Fruit fly (Drosophila melanogaster) whole organism, wandering third instar larva: ENCODE measurements around the gene CG15210.

Experiments used
- Abd-B ChIP-seq: fragments of >200 bp; optimal IDR thresholded peaks from 2 replicates; lab custom pipeline; 2017; ENCODE audit warnings: missing biosample characterization, missing genetic modification characterization
- CG32264 ChIP-seq: fragments of 200-800 bp; sonication (Bioruptor generic); optimal IDR thresholded peaks from 2 replicates; lab custom pipeline; 2016; ENCODE audit warnings: missing biosample characterization, missing genetic modification characterization
- CG9705 ChIP-seq: fragments of 200-800 bp; sonication (Bioruptor generic); optimal IDR thresholded peaks from 2 replicates; lab custom pipeline; 2018; ENCODE audit warnings: missing biosample characterization, mild to moderate bottlenecking, missing genetic modification characterization
- CrebA ChIP-seq: fragments of 200-800 bp; sonication (Bioruptor generic); optimal IDR thresholded peaks from 2 replicates; lab custom pipeline; 2016; ENCODE audit warnings: missing biosample characterization, mild to moderate bottlenecking, missing genetic modification characterization, borderline replicate concordance
- Dfd ChIP-seq: fragments of >200 bp; optimal IDR thresholded peaks from 2 replicates; lab custom pipeline; 2017; ENCODE audit warnings: missing biosample characterization, missing genetic modification characterization
- Dif ChIP-seq: fragments of 200-275, 200-300 bp; sonication (Bioruptor generic); optimal IDR thresholded peaks from 2 replicates; lab custom pipeline; 2018; ENCODE audit warnings: missing biosample characterization, missing genetic modification characterization; ENCODE audit not compliant: partially characterized antibody
- GATAd ChIP-seq: sonication (Bioruptor generic); optimal IDR thresholded peaks from 2 replicates; lab custom pipeline; 2016; ENCODE audit warnings: missing biosample characterization, missing genetic modification characterization
- HLH106 ChIP-seq: fragments of 200-800 bp; optimal IDR thresholded peaks from 3 replicates; lab custom pipeline; 2019; ENCODE audit warnings: missing biosample characterization, mild to moderate bottlenecking, missing genetic modification characterization, moderate library complexity
- Hr78 ChIP-seq: fragments of >200 bp; optimal IDR thresholded peaks from 2 replicates; lab custom pipeline; 2017; ENCODE audit warnings: missing biosample characterization, missing genetic modification characterization
- Jra ChIP-seq: sonication (Bioruptor generic); optimal IDR thresholded peaks from 2 replicates; lab custom pipeline; 2016; ENCODE audit warnings: missing biosample characterization, missing genetic modification characterization
- Mio ChIP-seq: sonication (Bioruptor generic); optimal IDR thresholded peaks from 2 replicates; lab custom pipeline; 2016; ENCODE audit warnings: missing biosample characterization, missing genetic modification characterization
- Myc ChIP-seq: fragments of >200 bp; optimal IDR thresholded peaks from 2 replicates; lab custom pipeline; 2017
- N ChIP-seq: fragments of >200 bp; optimal IDR thresholded peaks from 2 replicates; lab custom pipeline; 2018; ENCODE audit warnings: missing biosample characterization, missing external identifiers, missing genetic modification characterization
- OdsH ChIP-seq: fragments of 200-800 bp; sonication (Bioruptor generic); optimal IDR thresholded peaks from 2 replicates; lab custom pipeline; 2016; ENCODE audit warnings: missing biosample characterization, mild to moderate bottlenecking, missing genetic modification characterization
- Rel ChIP-seq, 2 experiments: fragments of 200-800 bp; sonication (Bioruptor generic) in 1 of 2; optimal IDR thresholded peaks; 2 replicates in 1 of 2; 3 replicates in 1 of 2; lab custom pipeline; 2016 to 2019; ENCODE audit warnings: mild to moderate bottlenecking in 2 of 2, missing biosample characterization in 2 of 2, missing genetic modification characterization in 2 of 2, moderate library complexity in 1 of 2
- Sp1 ChIP-seq: fragments of 200-800 bp; sonication (Bioruptor generic); optimal IDR thresholded peaks from 3 replicates; lab custom pipeline; 2019; ENCODE audit warnings: missing biosample characterization, mild to moderate bottlenecking, missing genetic modification characterization, moderate library complexity
- br ChIP-seq: fragments of 200-800 bp; sonication (Bioruptor generic); optimal IDR thresholded peaks from 2 replicates; lab custom pipeline; 2016; ENCODE audit warnings: missing biosample characterization, missing genetic modification characterization
- brk ChIP-seq: fragments of 200-800 bp; sonication (Bioruptor generic); optimal IDR thresholded peaks from 2 replicates; lab custom pipeline; 2016; ENCODE audit warnings: missing biosample characterization, mild to moderate bottlenecking, missing genetic modification characterization
- dmrt93B ChIP-seq: fragments of 200-800 bp; sonication (Bioruptor generic); optimal IDR thresholded peaks from 2 replicates; lab custom pipeline; 2018; ENCODE audit warnings: missing biosample characterization, mild to moderate bottlenecking, missing genetic modification characterization
- ey ChIP-seq: fragments of 200-800 bp; sonication (Bioruptor generic); optimal IDR thresholded peaks from 2 replicates; lab custom pipeline; 2016; ENCODE audit warnings: missing biosample characterization, missing genetic modification characterization
- foxo ChIP-seq, 2 experiments: fragments of 200-800 bp; sonication (Bioruptor generic); optimal IDR thresholded peaks; 2 replicates in 1 of 2; 3 replicates in 1 of 2; lab custom pipeline; 2016 to 2017; ENCODE audit warnings: missing biosample characterization in 2 of 2, missing genetic modification characterization in 2 of 2
- fru ChIP-seq: fragments of 200-800 bp; sonication (Bioruptor generic); optimal IDR thresholded peaks from 3 replicates; lab custom pipeline; 2016; ENCODE audit warnings: missing biosample characterization, mild to moderate bottlenecking, missing genetic modification characterization
- h ChIP-seq: fragments of 200-800 bp; sonication (Bioruptor generic); optimal IDR thresholded peaks from 3 replicates; lab custom pipeline; 2016; ENCODE audit warnings: missing biosample characterization, mild to moderate bottlenecking, missing genetic modification characterization
- jim ChIP-seq: fragments of 175-275, 200-325 bp; sonication (Bioruptor generic); optimal IDR thresholded peaks from 2 replicates; lab custom pipeline; 2016; ENCODE audit warnings: missing biosample characterization, mild to moderate bottlenecking, missing genetic modification characterization
- lola ChIP-seq: fragments of >200 bp; optimal IDR thresholded peaks from 2 replicates; lab custom pipeline; 2017; ENCODE audit warnings: missing biosample characterization, missing genetic modification characterization
- pan ChIP-seq: fragments of >200 bp; optimal IDR thresholded peaks from 2 replicates; lab custom pipeline; 2017
- psq ChIP-seq: fragments of 200-800 bp; sonication (Bioruptor generic); optimal IDR thresholded peaks from 3 replicates; lab custom pipeline; 2017; ENCODE audit warnings: missing biosample characterization, mild to moderate bottlenecking, missing genetic modification characterization, moderate library complexity
- sage ChIP-seq: fragments of 200-800 bp; sonication (Bioruptor generic); optimal IDR thresholded peaks from 2 replicates; lab custom pipeline; 2016; ENCODE audit warnings: missing biosample characterization, mild to moderate bottlenecking, missing genetic modification characterization
- sv ChIP-seq: fragments of 200-800 bp; sonication (Bioruptor generic); optimal IDR thresholded peaks from 3 replicates; lab custom pipeline; 2016; ENCODE audit warnings: missing biosample characterization, missing genetic modification characterization
- tai ChIP-seq: sonication (Bioruptor generic); optimal IDR thresholded peaks from 2 replicates; lab custom pipeline; 2016; ENCODE audit warnings: missing biosample characterization, missing genetic modification characterization
- usp ChIP-seq: fragments of >200 bp; optimal IDR thresholded peaks from 2 replicates; lab custom pipeline; 2017; ENCODE audit warnings: missing biosample characterization, missing genetic modification characterization
- woc ChIP-seq: sonication (Bioruptor generic); optimal IDR thresholded peaks from 2 replicates; lab custom pipeline; 2016; ENCODE audit warnings: missing biosample characterization, mild to moderate bottlenecking, missing genetic modification characterization

Gene CG15210

DNA sequence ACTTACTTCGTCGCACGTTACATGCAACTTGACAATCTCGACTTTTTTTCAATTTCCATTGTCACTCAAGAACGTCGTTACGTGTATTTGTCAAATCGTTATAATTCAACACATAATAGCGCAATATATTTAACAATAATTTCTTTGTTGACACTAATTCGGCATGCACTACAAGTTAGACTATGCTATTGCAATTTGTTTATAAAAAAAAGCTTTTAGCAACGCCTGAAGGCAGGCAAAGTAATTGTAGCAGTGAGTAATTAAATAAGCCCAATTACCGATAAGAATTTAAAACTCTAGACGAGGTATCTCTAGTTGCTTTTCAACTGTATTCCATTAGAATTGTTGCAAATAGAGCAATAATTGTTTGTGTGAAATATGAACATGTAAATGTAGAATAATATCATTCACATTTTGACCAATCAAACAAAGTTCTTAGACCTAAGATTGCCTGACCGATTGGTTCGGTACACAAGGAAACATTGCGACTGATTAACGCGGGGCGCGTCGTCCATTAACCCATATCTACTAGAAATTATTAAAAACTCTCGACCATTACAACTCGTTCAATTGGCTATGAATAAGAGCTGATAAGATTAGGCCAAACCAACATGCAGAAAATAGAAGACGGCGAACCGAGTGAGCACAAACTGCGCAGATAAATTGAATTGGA is 2.0 kb downstream of the CG15210 start:
- TF ChIP-seq Myc (lab: Kevin White, UChicago) (peak; percentile 16), usp (GFP tag; lab: Kevin White, UChicago) (no peak), HLH106 (tag; lab: Kevin White, UChicago) (no peak), br (GFP tag; lab: Kevin White, UChicago) (peak; percentile 3), CG32264 (no peak), N (GFP tag; lab: Kevin White, UChicago) (peak; percentile 16), dmrt93B (GFP tag; lab: Kevin White, UChicago) (no peak), brk (GFP tag; lab: Kevin White, UChicago) (no peak), fru (GFP tag; lab: Kevin White, UChicago) (no peak), GATAd (no peak), Dif (GFP tag; lab: Kevin White, UChicago) (no peak), Jra (GFP tag; lab: Kevin White, UChicago) (peak; percentile 14), CG9705 (GFP tag; lab: Kevin White, UChicago) (no peak), Hr78 (no peak), jim (GFP tag; lab: Kevin White, UChicago) (no peak), Abd-B (GFP tag; lab: Kevin White, UChicago) (no peak)

DNA sequence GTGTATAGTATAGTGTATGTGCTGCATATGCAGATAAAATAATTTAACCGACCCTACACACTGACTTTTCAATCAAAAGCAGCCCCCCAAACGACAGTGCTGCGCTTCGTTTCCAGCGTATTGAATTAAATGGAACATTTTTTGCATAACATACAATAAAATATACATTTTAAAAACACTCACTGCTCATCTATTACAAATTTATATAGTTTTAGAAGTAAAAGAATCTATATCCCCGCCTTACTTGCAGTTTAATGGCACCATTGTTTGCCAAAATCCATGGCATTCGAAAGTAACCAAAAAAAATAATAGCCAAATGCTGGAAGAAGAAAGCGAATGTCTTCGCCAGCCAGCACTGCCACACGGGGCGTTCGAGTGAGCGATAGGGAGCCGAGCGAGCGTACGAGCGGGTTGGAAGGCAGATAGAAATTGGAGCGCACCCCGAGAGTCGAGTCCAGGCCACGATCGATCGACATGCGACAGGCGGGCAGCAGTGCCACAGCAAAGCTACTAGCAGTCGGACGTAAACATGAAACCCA is 2.8 kb downstream of the CG15210 start, which contains the start of gene CG15209:
CG15209 (plus strand) TSS at position 489 of the 539 bp plus-strand sequence.
- TF ChIP-seq lola (no peak), ey (peak; percentile 23), woc (GFP tag; lab: Kevin White, UChicago) (peak; percentile 2), h (GFP tag; lab: Kevin White, UChicago) (peak; percentile 2), Sp1 (GFP tag; lab: Kevin White, UChicago) (peak; percentile 34), br (GFP tag; lab: Kevin White, UChicago) (peak; percentile 2), pan (no peak), foxo (GFP tag; optimal IDR thresholded peaks at IDR 0.05; lab: Kevin White, UChicago) (peak in 1 of 2 experiments; percentile 34), HLH106 (tag; lab: Kevin White, UChicago) (peak; percentile 40), psq (GFP tag; lab: Kevin White, UChicago) (no peak), Myc (lab: Kevin White, UChicago) (peak; percentile 59), Dfd (GFP tag; lab: Kevin White, UChicago) (no peak), Rel (GFP tag; optimal IDR thresholded peaks at IDR 0.05; lab: Kevin White, UChicago) (no peak), Rel (tag; optimal IDR thresholded peaks at IDR 0.05; lab: Kevin White, UChicago) (no peak)

DNA sequence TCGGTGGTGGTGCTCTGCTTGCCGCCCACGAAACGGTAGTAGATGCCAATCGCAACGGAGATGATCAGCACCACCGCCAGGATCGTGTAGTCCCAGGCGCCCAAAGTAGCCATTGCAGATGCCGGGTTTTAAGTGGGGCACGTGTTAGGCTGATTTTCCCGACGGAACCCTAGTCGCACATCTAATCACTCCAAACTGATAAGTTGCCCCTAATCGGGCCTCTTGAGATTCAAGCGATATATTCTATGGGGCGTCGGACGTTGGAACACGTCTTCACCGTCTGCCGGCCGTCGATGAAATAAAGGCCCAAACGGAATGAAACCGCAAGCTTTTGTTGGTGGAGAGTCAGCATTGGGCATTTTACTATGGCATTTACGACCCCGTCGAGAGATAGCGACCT is 5.8 kb downstream of the CG15210 start, which contains the start of gene CG32669:
CG32669 (minus strand) TSS at position 275 of the 400 bp plus-strand sequence.
- TF ChIP-seq OdsH (GFP tag; lab: Kevin White, UChicago) (no peak), Mio (GFP tag; lab: Kevin White, UChicago) (no peak), tai (GFP tag; lab: Kevin White, UChicago) (no peak), dmrt93B (GFP tag; lab: Kevin White, UChicago) (no peak), ey (no peak), Jra (GFP tag; lab: Kevin White, UChicago) (no peak), N (GFP tag; lab: Kevin White, UChicago) (no peak), Dfd (GFP tag; lab: Kevin White, UChicago) (no peak), CrebA (GFP tag; lab: Kevin White, UChicago) (no peak), sage (GFP tag; lab: Kevin White, UChicago) (no peak), sv (no peak), usp (GFP tag; lab: Kevin White, UChicago) (no peak), CG9705 (GFP tag; lab: Kevin White, UChicago) (no peak), psq (GFP tag; lab: Kevin White, UChicago) (no peak), br (GFP tag; lab: Kevin White, UChicago) (no peak), woc (GFP tag; lab: Kevin White, UChicago) (no peak)

DNA sequence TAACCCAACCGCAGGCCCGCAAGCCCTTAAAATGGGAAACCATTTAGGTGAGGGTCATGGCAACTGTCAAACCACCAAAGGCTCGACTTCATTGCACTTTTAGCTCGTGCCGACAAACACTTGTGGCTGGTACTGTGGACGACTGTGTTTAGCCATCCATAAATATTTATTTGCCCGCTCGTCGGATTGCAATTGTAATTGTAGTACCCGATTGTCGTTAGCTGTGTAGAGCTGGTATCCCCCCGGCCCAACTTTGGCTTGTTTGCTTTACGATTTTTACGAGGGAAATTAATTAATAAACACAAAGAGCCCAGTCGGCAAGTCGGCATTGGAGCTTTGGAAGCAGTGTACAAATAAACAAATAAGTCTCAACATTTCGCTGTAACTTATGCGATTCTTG is 6.2 kb downstream of the CG15210 start:
- TF ChIP-seq Rel (GFP tag; optimal IDR thresholded peaks at IDR 0.05; lab: Kevin White, UChicago) (no peak), Rel (tag; optimal IDR thresholded peaks at IDR 0.05; lab: Kevin White, UChicago) (peak; percentile 33), Dif (GFP tag; lab: Kevin White, UChicago) (no peak)
